Worm (Caenorhabditis elegans) whole organism, young adult: ENCODE data around the gene mpst-4.

Source experiments
- F10E7.11 ChIP-seq: sonication (generic microtip); optimal IDR thresholded peaks from 2 replicates; lab custom pipeline; 2017; ENCODE audit warnings: mild to moderate bottlenecking, missing genetic modification characterization, moderate library complexity, missing compliant biosample characterization
- dpl-1 ChIP-seq: fragments of 150-350 bp; optimal IDR thresholded peaks from 2 replicates; lab custom pipeline; 2014; ENCODE audit warnings: missing biosample characterization, missing genetic modification reagents, missing genetic modification characterization
- lin-26 ChIP-seq: fragments of 200-800 bp; sonication (Bioruptor generic); IDR thresholded peaks from 2 replicates; pipeline ENCODE4 v1.3.6; 2022; ENCODE audit warnings: missing genetic modification reagents, missing genetic modification characterization, missing compliant biosample characterization
- lir-1 ChIP-seq: fragments of 200-800 bp; sonication (Bioruptor generic); conservative IDR thresholded peaks from 2 replicates; pipeline ENCODE4 v1.3.6; 2022; ENCODE audit warnings: missing genetic modification reagents, missing genetic modification characterization, missing compliant biosample characterization
- pha-4 ChIP-seq: fragments of 150-350 bp; sonication (generic microtip); optimal IDR thresholded peaks from 2 replicates; lab custom pipeline; 2014; ENCODE audit warnings: missing biosample characterization, missing genetic modification reagents, missing genetic modification characterization

- TF ChIP-seq dpl-1 (GFP tag; lab: Kevin White, UChicago), result no peak
- TF ChIP-seq pha-4 (tag; lab: Kevin White, UChicago), result no peak
- no peak for TF ChIP-seq F10E7.11
- no peak for TF ChIP-seq lin-26 (GFP tag; lab: Robert Waterston, UW)
- TF ChIP-seq lir-1, result no peak
Measured at ce11 chrII:4885976-4886375, 22.7 kb upstream of the mpst-4 start, which contains the start of gene R05F9.7.
